Fruit fly (Drosophila melanogaster): ENCODE results near the gene CG18746.

Gene CG18746

dm6 chr3R:7813981-7814529 is 24.1 kb upstream of the CG18746 start, which contains the start of gene CG34384 (continued):
- no peak for TF ChIP-seq CkIIα-i1 (GFP tag; IDR thresholded peaks at IDR 0.05)
- TF ChIP-seq CG11093 (GFP tag; IDR thresholded peaks at IDR 0.05) = no peak
- no peak for TF ChIP-seq CG12744 (GFP tag; optimal IDR thresholded peaks at IDR 0.05)
- TF ChIP-seq Hand (GFP tag; optimal IDR thresholded peaks at IDR 0.05) = peak; percentile 66
- TF ChIP-seq CG7987 (GFP tag; optimal IDR thresholded peaks at IDR 0.05) = no peak
- TF ChIP-seq CG4820 (GFP tag; optimal IDR thresholded peaks at IDR 0.05) = peak; percentile 60
- no peak for TF ChIP-seq CG14860 (GFP tag; IDR thresholded peaks at IDR 0.05; ENCODE audit: partially characterized antibody)
- peak; percentile 59 for TF ChIP-seq caup (GFP tag; optimal IDR thresholded peaks at IDR 0.05; ENCODE audit: severe bottlenecking)
- no peak for TF ChIP-seq gsb-n (tag; optimal IDR thresholded peaks at IDR 0.05)
- no peak for TF ChIP-seq ranshi (GFP tag; IDR thresholded peaks at IDR 0.05)
- no peak for TF ChIP-seq chn (GFP tag; optimal IDR thresholded peaks at IDR 0.05)
- TF ChIP-seq ham (GFP tag; IDR thresholded peaks at IDR 0.05) = no peak
- no peak for TF ChIP-seq salm (tag; optimal IDR thresholded peaks at IDR 0.05)
- TF ChIP-seq Hr39 (optimal IDR thresholded peaks at IDR 0.05) = no peak
- no peak for TF ChIP-seq klu (GFP tag; IDR thresholded peaks at IDR 0.05)
- no peak for TF ChIP-seq CG3407 (GFP tag; optimal IDR thresholded peaks at IDR 0.05)
- no peak for TF ChIP-seq repo (GFP tag; optimal IDR thresholded peaks at IDR 0.05)
- peak; percentile 62 for TF ChIP-seq nmo (GFP tag; optimal IDR thresholded peaks at IDR 0.05)
- no peak for TF ChIP-seq CG3163 (GFP tag; optimal IDR thresholded peaks at IDR 0.05)
- TF ChIP-seq CG11695 (GFP tag; IDR thresholded peaks at IDR 0.05) = 0 out of 3 replicates have a peak, but pooled peaks have one; percentile 38
- no peak for TF ChIP-seq TFAM (GFP tag; optimal IDR thresholded peaks at IDR 0.05)
- 0 out of 3 replicates have a peak, but pooled peaks have one; percentile 25 for TF ChIP-seq CG34422 (GFP tag; IDR thresholded peaks at IDR 0.05)
- TF ChIP-seq HHEX (GFP tag; optimal IDR thresholded peaks at IDR 0.05) = peak; percentile 50
- TF ChIP-seq CG7745 (tag; optimal IDR thresholded peaks at IDR 0.05) = no peak
- peak; percentile 37 for TF ChIP-seq CG11723 (GFP tag; optimal IDR thresholded peaks at IDR 0.05)
- TF ChIP-seq lbe (GFP tag; optimal IDR thresholded peaks at IDR 0.05) = no peak
- no peak for TF ChIP-seq Opbp (GFP tag; IDR thresholded peaks at IDR 0.05; ENCODE audit: partially characterized antibody)
- TF ChIP-seq Neu2 (GFP tag; optimal IDR thresholded peaks at IDR 0.05; ENCODE audit: borderline replicate concordance) = no peak
- TF ChIP-seq bab2 (GFP tag; optimal IDR thresholded peaks at IDR 0.05) = peak; percentile 38
- TF ChIP-seq jumu (GFP tag; optimal IDR thresholded peaks at IDR 0.05) = peak; percentile 45
- TF ChIP-seq Antp (GFP tag; optimal IDR thresholded peaks at IDR 0.05) = peak; percentile 40
- no peak for TF ChIP-seq sens-2 (GFP tag; IDR thresholded peaks at IDR 0.05)
- TF ChIP-seq CG7839 (tag; optimal IDR thresholded peaks at IDR 0.05) = peak; percentile 60
- peak; percentile 65 for TF ChIP-seq gem (tag; optimal IDR thresholded peaks at IDR 0.05)
- TF ChIP-seq eve (GFP tag; optimal IDR thresholded peaks at IDR 0.05) = no peak
- TF ChIP-seq CG12391 (tag; optimal IDR thresholded peaks at IDR 0.05) = peak; percentile 45
- peak; percentile 45 for TF ChIP-seq nerfin-1 (tag; optimal IDR thresholded peaks at IDR 0.05)
- no peak for TF ChIP-seq mirr (GFP tag; optimal IDR thresholded peaks at IDR 0.05)
- no peak for TF ChIP-seq MESR4 (GFP tag; optimal IDR thresholded peaks at IDR 0.05)
- TF ChIP-seq CG8290 (GFP tag; optimal IDR thresholded peaks at IDR 0.05) = no peak
- peak in 1 of 2 experiments; percentile 38 for TF ChIP-seq CG8290 (tag; optimal IDR thresholded peaks at IDR 0.05)
- TF ChIP-seq CG3838 (GFP tag; optimal IDR thresholded peaks at IDR 0.05) = no peak
- TF ChIP-seq ap (GFP tag; IDR thresholded peaks at IDR 0.05) = no peak
- TF ChIP-seq crc (GFP tag; optimal IDR thresholded peaks at IDR 0.05) = peak; percentile 20
- TF ChIP-seq dmrt11E (tag; optimal IDR thresholded peaks at IDR 0.05) = peak; percentile 9
- no peak for TF ChIP-seq Dip2 (GFP tag; IDR thresholded peaks at IDR 0.05)
- TF ChIP-seq odd (GFP tag; optimal IDR thresholded peaks at IDR 0.05) = peak; percentile 18
- peak; percentile 72 for TF ChIP-seq CG15696 (tag; optimal IDR thresholded peaks at IDR 0.05)
- TF ChIP-seq CTCF (GFP tag; optimal IDR thresholded peaks at IDR 0.05) = no peak
- no peak for TF ChIP-seq CG17328 (GFP tag; IDR thresholded peaks at IDR 0.05)
- TF ChIP-seq Scr (GFP tag; IDR thresholded peaks at IDR 0.05; ENCODE audit: partially characterized antibody) = no peak
- no peak for TF ChIP-seq pita (GFP tag; optimal IDR thresholded peaks at IDR 0.05)
